Fruit fly (Drosophila melanogaster) whole organism, wandering third instar larva: ENCODE data around the gene CG1542.

Experiments used
- Abd-B ChIP-seq: fragments of >200 bp; optimal IDR thresholded peaks from 2 replicates; lab custom pipeline; 2017; ENCODE audit warnings: missing biosample characterization, missing genetic modification characterization
- CrebA ChIP-seq: fragments of 200-800 bp; sonication (Bioruptor generic); optimal IDR thresholded peaks from 2 replicates; lab custom pipeline; 2016; ENCODE audit warnings: missing biosample characterization, mild to moderate bottlenecking, missing genetic modification characterization, borderline replicate concordance
- Dfd ChIP-seq: fragments of >200 bp; optimal IDR thresholded peaks from 2 replicates; lab custom pipeline; 2017; ENCODE audit warnings: missing biosample characterization, missing genetic modification characterization
- HLH106 ChIP-seq: fragments of 200-800 bp; optimal IDR thresholded peaks from 3 replicates; lab custom pipeline; 2019; ENCODE audit warnings: missing biosample characterization, mild to moderate bottlenecking, missing genetic modification characterization, moderate library complexity
- Hnf4 ChIP-seq: fragments of 200-800 bp; sonication (Bioruptor generic); optimal IDR thresholded peaks from 2 replicates; lab custom pipeline; 2016; ENCODE audit warnings: missing biosample characterization, mild to moderate bottlenecking, missing genetic modification characterization
- Hr78 ChIP-seq: fragments of >200 bp; optimal IDR thresholded peaks from 2 replicates; lab custom pipeline; 2017; ENCODE audit warnings: missing biosample characterization, missing genetic modification characterization
- Hr83 ChIP-seq: fragments of 200-300 bp; sonication (Bioruptor generic); optimal IDR thresholded peaks from 2 replicates; lab custom pipeline; 2016; ENCODE audit warnings: missing biosample characterization, mild to moderate bottlenecking, missing genetic modification characterization, moderate library complexity; ENCODE audit not compliant: poor library complexity, severe bottlenecking
- Jra ChIP-seq: sonication (Bioruptor generic); optimal IDR thresholded peaks from 2 replicates; lab custom pipeline; 2016; ENCODE audit warnings: missing biosample characterization, missing genetic modification characterization
- Myc ChIP-seq: fragments of >200 bp; optimal IDR thresholded peaks from 2 replicates; lab custom pipeline; 2017
- N ChIP-seq: fragments of >200 bp; optimal IDR thresholded peaks from 2 replicates; lab custom pipeline; 2018; ENCODE audit warnings: missing biosample characterization, missing external identifiers, missing genetic modification characterization
- OdsH ChIP-seq: fragments of 200-800 bp; sonication (Bioruptor generic); optimal IDR thresholded peaks from 2 replicates; lab custom pipeline; 2016; ENCODE audit warnings: missing biosample characterization, mild to moderate bottlenecking, missing genetic modification characterization
- Sp1 ChIP-seq: fragments of 200-800 bp; sonication (Bioruptor generic); optimal IDR thresholded peaks from 3 replicates; lab custom pipeline; 2019; ENCODE audit warnings: missing biosample characterization, mild to moderate bottlenecking, missing genetic modification characterization, moderate library complexity
- Vsx2 ChIP-seq: fragments of 200-300, 225-300 bp; sonication (Bioruptor generic); optimal IDR thresholded peaks from 2 replicates; lab custom pipeline; 2018; ENCODE audit warnings: missing biosample characterization, missing genetic modification characterization; ENCODE audit not compliant: partially characterized antibody
- br ChIP-seq: fragments of 200-800 bp; sonication (Bioruptor generic); optimal IDR thresholded peaks from 2 replicates; lab custom pipeline; 2016; ENCODE audit warnings: missing biosample characterization, missing genetic modification characterization
- brk ChIP-seq: fragments of 200-800 bp; sonication (Bioruptor generic); optimal IDR thresholded peaks from 2 replicates; lab custom pipeline; 2016; ENCODE audit warnings: missing biosample characterization, mild to moderate bottlenecking, missing genetic modification characterization
- dl ChIP-seq, 2 experiments: fragments of 175-275, 200-275 bp in 1 of 2; fragments of 200-275 bp in 1 of 2; sonication (Bioruptor generic); optimal IDR thresholded peaks; lab custom pipeline; 2018; ENCODE audit warnings: mild to moderate bottlenecking in 2 of 2, missing biosample characterization in 2 of 2, missing genetic modification characterization in 2 of 2, moderate library complexity in 2 of 2; ENCODE audit not compliant: partially characterized antibody in 2 of 2, insufficient read depth in 1 of 2
- dsf ChIP-seq: sonication (Bioruptor generic); optimal IDR thresholded peaks from 2 replicates; lab custom pipeline; 2016; ENCODE audit warnings: missing biosample characterization, missing genetic modification characterization, borderline replicate concordance
- foxo ChIP-seq, 2 experiments: fragments of 200-800 bp; sonication (Bioruptor generic); optimal IDR thresholded peaks; 2 replicates in 1 of 2; 3 replicates in 1 of 2; lab custom pipeline; 2016 to 2017; ENCODE audit warnings: missing biosample characterization in 2 of 2, missing genetic modification characterization in 2 of 2
- fru ChIP-seq: fragments of 200-800 bp; sonication (Bioruptor generic); optimal IDR thresholded peaks from 3 replicates; lab custom pipeline; 2016; ENCODE audit warnings: missing biosample characterization, mild to moderate bottlenecking, missing genetic modification characterization
- h ChIP-seq: fragments of 200-800 bp; sonication (Bioruptor generic); optimal IDR thresholded peaks from 3 replicates; lab custom pipeline; 2016; ENCODE audit warnings: missing biosample characterization, mild to moderate bottlenecking, missing genetic modification characterization
- jim ChIP-seq: fragments of 175-275, 200-325 bp; sonication (Bioruptor generic); optimal IDR thresholded peaks from 2 replicates; lab custom pipeline; 2016; ENCODE audit warnings: missing biosample characterization, mild to moderate bottlenecking, missing genetic modification characterization
- lola ChIP-seq: fragments of >200 bp; optimal IDR thresholded peaks from 2 replicates; lab custom pipeline; 2017; ENCODE audit warnings: missing biosample characterization, missing genetic modification characterization
- pan ChIP-seq: fragments of >200 bp; optimal IDR thresholded peaks from 2 replicates; lab custom pipeline; 2017
- rgr ChIP-seq: fragments of 200-800 bp; sonication (Bioruptor generic); optimal IDR thresholded peaks from 3 replicates; lab custom pipeline; 2016; ENCODE audit warnings: missing biosample characterization, mild to moderate bottlenecking, missing genetic modification characterization
- sage ChIP-seq: fragments of 200-800 bp; sonication (Bioruptor generic); optimal IDR thresholded peaks from 2 replicates; lab custom pipeline; 2016; ENCODE audit warnings: missing biosample characterization, mild to moderate bottlenecking, missing genetic modification characterization
- sv ChIP-seq: fragments of 200-800 bp; sonication (Bioruptor generic); optimal IDR thresholded peaks from 3 replicates; lab custom pipeline; 2016; ENCODE audit warnings: missing biosample characterization, missing genetic modification characterization
- usp ChIP-seq: fragments of >200 bp; optimal IDR thresholded peaks from 2 replicates; lab custom pipeline; 2017; ENCODE audit warnings: missing biosample characterization, missing genetic modification characterization
- woc ChIP-seq: sonication (Bioruptor generic); optimal IDR thresholded peaks from 2 replicates; lab custom pipeline; 2016; ENCODE audit warnings: missing biosample characterization, mild to moderate bottlenecking, missing genetic modification characterization

CG1542 gene

dm6 chr3R:31231134-31231533, 17.9 kb downstream of the CG1542 start:
- TF ChIP-seq Jra (GFP tag; lab: Kevin White, UChicago) (no peak), Hnf4 (GFP tag; lab: Kevin White, UChicago) (no peak), Myc (peak; percentile 63), HLH106 (tag; lab: Kevin White, UChicago) (no peak), sv (GFP tag; lab: Kevin White, UChicago) (no peak), Abd-B (GFP tag; lab: Kevin White, UChicago) (no peak)

dm6 chr3R:31232236-31232635, 19.0 kb downstream of the CG1542 start, which contains the start of gene CG15563:
Gene CG15563 (minus strand): TSS chr3R:31232336.
- TF ChIP-seq HLH106 (tag; lab: Kevin White, UChicago) (no peak), brk (GFP tag; lab: Kevin White, UChicago) (no peak), fru (GFP tag; lab: Kevin White, UChicago) (no peak), h (GFP tag; lab: Kevin White, UChicago) (no peak), CrebA (no peak), Hnf4 (GFP tag; lab: Kevin White, UChicago) (no peak), sage (GFP tag; lab: Kevin White, UChicago) (no peak), pan (lab: Kevin White, UChicago) (no peak), woc (no peak), OdsH (GFP tag; lab: Kevin White, UChicago) (no peak), Dfd (GFP tag; lab: Kevin White, UChicago) (no peak), foxo (GFP tag; optimal IDR thresholded peaks at IDR 0.05; lab: Kevin White, UChicago) (no peak)

- TF ChIP-seq sage (GFP tag; lab: Kevin White, UChicago) (no peak), Hr83 (no peak)
These were observed 22.0 kb downstream of the CG1542 start, which contains the start of gene CG15564 for dm6 chr3R:31235262-31235661. Gene CG15564 (minus strand): TSS chr3R:31235362.

dm6 chr3R:31240023-31240422, 26.8 kb downstream of the CG1542 start:
- TF ChIP-seq woc (no peak), jim (GFP tag; lab: Kevin White, UChicago) (no peak), fru (GFP tag; lab: Kevin White, UChicago) (no peak), Hnf4 (GFP tag; lab: Kevin White, UChicago) (no peak), sv (GFP tag; lab: Kevin White, UChicago) (no peak), N (no peak), Hr78 (GFP tag; lab: Kevin White, UChicago) (no peak), lola (no peak), rgr (GFP tag; lab: Kevin White, UChicago) (no peak), dl (GFP tag; optimal IDR thresholded peaks at IDR 0.05; lab: Kevin White, UChicago; ENCODE audit: insufficient read depth in 1 of 2, partially characterized antibody in 2 of 2) (no peak), Sp1 (GFP tag; lab: Kevin White, UChicago) (no peak), Dfd (GFP tag; lab: Kevin White, UChicago) (no peak)
- TF ChIP-seq, all 38 proteins: peak for 0

- TF ChIP-seq br (GFP tag; lab: Kevin White, UChicago) (no peak), N (no peak), OdsH (GFP tag; lab: Kevin White, UChicago) (no peak), Abd-B (GFP tag; lab: Kevin White, UChicago) (no peak), Vsx2 (GFP tag; lab: Kevin White, UChicago) (no peak), Myc (no peak)
These were observed 27.9 kb downstream of the CG1542 start for dm6 chr3R:31241109-31241508.

dm6 chr3R:31243079-31243668, 29.9 kb downstream of the CG1542 start:
- TF ChIP-seq usp (GFP tag; lab: Kevin White, UChicago) (no peak), lola (no peak), jim (GFP tag; lab: Kevin White, UChicago) (no peak), Vsx2 (GFP tag; lab: Kevin White, UChicago) (no peak), dsf (GFP tag; lab: Kevin White, UChicago) (no peak), dl (GFP tag; optimal IDR thresholded peaks at IDR 0.05; lab: Kevin White, UChicago; ENCODE audit: insufficient read depth in 1 of 2, partially characterized antibody in 2 of 2) (no peak)
- TF ChIP-seq, all 38 proteins: peak for 0
